Fruit fly (Drosophila melanogaster) Kc167 (cell line): Measurements from ENCODE around the gene U2af50.

ENCODE experiments used
- Myc ChIP-seq: fragments of >200 bp; optimal IDR thresholded peaks from 2 replicates; lab custom pipeline; 2017; ENCODE audit warnings: missing external identifiers
- Sin3A ChIP-seq: fragments of >200 bp; optimal IDR thresholded peaks from 2 replicates; lab custom pipeline; 2018; ENCODE audit warnings: missing external identifiers
- h ChIP-seq: fragments of >200 bp; optimal IDR thresholded peaks from 3 replicates; lab custom pipeline; 2018; ENCODE audit warnings: missing external identifiers
- insv ChIP-seq: fragments of >200 bp; optimal IDR thresholded peaks from 3 replicates; lab custom pipeline; 2018; ENCODE audit warnings: missing external identifiers
- psq ChIP-seq: fragments of >200 bp; optimal IDR thresholded peaks from 2 replicates; lab custom pipeline; 2017; ENCODE audit warnings: missing external identifiers
- ttk ChIP-seq: sonication (Bioruptor generic); optimal IDR thresholded peaks from 2 replicates; lab custom pipeline; 2017; ENCODE audit warnings: missing external identifiers

U2af50 gene

DNA sequence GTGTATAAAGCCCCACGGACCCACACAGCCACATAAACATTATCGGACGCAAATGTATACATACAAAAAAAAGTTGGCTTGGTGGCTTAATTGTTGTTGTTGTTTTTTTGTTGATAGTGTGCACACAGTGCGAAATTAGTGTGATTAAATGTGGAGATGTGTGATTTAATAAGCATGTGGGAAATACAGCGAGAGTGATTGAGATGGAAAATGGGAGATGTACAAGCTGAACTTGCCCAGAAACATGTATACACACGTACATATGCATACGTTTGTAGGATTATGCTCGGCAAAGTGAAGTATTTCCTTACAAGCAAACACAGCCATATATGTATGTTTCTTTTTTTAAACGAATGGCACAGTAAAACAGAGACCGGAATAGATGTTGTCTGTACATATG is 14.7 kb upstream of the U2af50 start:
- TF ChIP-seq Sin3A (lab: Kevin White, UChicago) (no peak), Myc (lab: Kevin White, UChicago) (no peak), h (no peak), psq (no peak), ttk (lab: Kevin White, UChicago) (no peak)

DNA sequence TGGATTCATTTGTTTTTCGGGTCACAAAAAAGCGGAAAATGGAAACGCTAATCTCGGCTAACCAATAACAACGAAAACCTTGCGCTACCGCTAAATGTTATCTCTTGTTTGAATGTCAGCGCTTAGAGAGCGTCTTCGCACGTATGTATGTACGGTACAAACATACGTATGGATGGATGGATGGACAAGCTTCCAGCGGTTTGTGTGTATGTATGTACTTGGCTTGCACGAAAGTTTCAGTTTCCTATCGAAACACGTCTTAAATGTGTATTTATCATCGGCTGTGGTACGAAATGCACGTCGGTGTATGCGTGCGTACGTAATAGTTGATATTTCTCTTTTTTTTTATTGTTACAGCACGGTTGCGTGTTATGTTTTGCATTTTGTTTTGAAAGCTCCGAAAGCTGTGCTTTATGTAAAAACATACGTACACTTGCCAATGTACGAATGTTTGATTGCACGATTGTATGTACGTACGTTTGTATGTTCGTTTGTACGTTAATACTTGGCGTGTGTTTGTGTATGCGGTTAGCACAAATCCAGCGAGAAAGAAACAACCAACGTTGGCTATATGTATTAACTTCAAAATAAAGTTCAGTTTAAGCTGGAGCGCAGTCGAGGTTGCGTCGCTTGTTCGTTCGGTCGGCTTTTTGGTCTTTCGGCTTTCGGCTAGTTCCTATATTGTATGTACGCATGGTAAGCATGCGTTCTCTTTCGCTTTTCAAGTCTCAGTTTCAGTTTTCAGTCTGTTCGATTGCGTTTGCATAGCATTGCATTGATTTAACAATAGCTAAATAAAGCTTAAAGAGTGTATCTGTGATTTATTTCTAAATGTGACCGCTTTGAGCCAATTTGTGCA is 13.9 kb upstream of the U2af50 start, which contains the start of gene Fur2:
Gene Fur2 (plus strand): TSS at position 595 of the 859 bp plus-strand sequence.
- TF ChIP-seq psq (no peak), Sin3A (lab: Kevin White, UChicago) (no peak)

DNA sequence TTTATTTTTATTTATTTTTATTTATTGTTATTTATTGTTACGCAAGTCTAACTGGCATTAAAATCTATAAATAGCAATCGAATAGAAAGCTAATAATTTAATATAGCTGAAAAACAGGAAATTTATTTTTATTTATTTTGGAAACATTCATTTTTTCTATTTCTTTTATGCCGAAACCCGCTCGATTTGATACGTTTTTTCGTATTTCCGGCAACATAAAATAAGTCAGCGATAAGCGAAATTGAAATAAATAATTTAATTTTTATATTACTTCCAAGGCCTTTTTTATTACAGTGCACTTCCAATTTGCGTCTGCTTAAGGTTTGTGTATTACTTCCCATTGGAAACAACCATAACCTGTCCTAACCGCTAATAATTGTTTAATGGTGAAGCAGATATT is 13.1 kb upstream of the U2af50 start:
- TF ChIP-seq ttk (lab: Kevin White, UChicago) (no peak), psq (no peak), h (no peak), Myc (lab: Kevin White, UChicago) (no peak), Sin3A (lab: Kevin White, UChicago) (no peak), insv (lab: Kevin White, UChicago) (no peak)

DNA sequence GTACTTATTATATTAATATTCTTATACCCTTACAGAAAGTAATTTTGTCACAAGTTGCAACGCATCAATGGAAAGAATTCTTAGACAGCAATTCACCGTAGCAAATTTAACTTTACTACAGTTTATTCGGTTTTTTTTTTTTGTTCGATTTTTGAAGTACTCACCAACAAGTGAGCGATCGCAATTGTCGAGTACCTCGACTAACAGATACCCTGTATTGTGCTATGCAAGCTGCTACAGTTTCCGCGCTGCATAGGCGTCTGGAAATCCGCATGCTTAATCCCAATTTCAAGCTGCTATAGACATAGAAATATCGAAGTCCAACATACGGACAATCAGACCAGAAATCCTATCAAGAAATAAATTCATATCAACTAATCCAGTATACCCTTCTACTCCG is 9.7 kb upstream of the U2af50 start:
- TF ChIP-seq insv (lab: Kevin White, UChicago) (no peak), psq (no peak), Myc (lab: Kevin White, UChicago) (no peak), h (no peak)

DNA sequence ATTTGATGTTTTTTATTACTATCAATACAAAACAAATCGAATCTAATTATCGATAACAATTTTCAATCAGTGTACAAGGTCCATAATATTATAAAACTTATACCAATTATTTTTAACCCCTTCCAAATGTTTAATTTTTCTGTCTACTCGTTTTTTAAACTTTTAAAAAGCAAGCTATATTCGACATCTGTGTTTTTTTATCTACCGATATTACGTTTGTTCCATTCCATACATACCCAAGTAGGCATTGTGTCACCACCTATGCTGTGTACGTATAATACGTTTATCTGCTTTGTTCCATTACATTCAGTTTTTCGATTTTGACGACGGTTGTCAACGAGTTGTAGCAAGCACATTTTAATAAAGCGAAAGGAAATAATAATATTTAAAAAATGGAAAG is 2.5 kb upstream of the U2af50 start, which contains the start of gene nonA:
Gene nonA (plus strand): TSS at position 264 of the 400 bp plus-strand sequence.
- TF ChIP-seq Sin3A (lab: Kevin White, UChicago) = no peak
- no peak for TF ChIP-seq psq
- no peak for TF ChIP-seq h
- no peak for TF ChIP-seq Myc (lab: Kevin White, UChicago)
- TF ChIP-seq ttk (lab: Kevin White, UChicago) = no peak
- no peak for TF ChIP-seq insv (lab: Kevin White, UChicago)

DNA sequence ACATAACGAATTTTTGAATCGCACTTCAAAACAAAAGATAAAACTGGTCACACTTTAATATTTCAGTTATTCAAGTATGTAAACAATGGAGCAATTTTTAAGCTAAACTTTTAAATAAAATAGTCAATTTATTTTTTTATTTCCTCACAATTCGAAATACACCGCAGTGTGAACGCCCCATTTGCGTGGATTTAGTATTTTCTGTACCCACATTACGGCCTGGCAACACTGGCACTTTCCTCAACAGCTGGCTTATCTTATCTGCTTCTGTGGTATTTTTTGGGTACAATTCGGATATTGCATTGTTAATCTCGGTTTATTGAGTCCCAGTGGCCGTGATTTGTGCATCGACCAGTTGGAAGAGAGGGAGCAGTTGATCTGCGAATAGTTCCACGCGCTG is 8.8 kb downstream of the U2af50 start, which contains the start of gene sl:
Gene sl (plus strand): TSS at position 254 of the 400 bp plus-strand sequence.
- TF ChIP-seq insv (lab: Kevin White, UChicago) (no peak), Sin3A (lab: Kevin White, UChicago) (no peak), psq (no peak), h (no peak)

DNA sequence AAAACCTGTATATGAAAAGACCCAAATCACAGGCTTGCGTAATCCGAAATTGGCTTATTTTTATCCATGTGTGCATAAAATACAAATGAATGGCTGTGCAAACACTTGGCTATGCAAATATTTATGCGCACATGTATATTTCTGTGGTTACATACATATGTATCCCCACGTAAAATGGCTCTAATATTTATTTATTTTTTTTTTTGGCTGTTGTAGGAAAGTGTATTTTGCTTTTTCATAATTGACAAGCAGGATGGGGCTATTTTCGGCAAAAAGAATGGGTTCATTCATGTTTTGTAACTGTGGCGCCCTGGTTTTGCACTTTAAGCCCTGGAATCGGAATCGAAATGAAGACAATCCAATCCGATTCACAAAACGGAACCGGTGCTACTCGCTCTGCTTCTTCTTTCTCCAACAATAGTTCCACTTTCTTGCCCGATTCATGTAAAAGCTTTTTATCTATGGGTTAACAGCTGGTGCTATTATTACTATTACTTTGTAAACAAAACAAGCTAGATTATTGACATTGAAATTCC is 23.7 kb downstream of the U2af50 start:
- TF ChIP-seq Myc (lab: Kevin White, UChicago) (no peak), h (no peak), Sin3A (lab: Kevin White, UChicago) (no peak)

DNA sequence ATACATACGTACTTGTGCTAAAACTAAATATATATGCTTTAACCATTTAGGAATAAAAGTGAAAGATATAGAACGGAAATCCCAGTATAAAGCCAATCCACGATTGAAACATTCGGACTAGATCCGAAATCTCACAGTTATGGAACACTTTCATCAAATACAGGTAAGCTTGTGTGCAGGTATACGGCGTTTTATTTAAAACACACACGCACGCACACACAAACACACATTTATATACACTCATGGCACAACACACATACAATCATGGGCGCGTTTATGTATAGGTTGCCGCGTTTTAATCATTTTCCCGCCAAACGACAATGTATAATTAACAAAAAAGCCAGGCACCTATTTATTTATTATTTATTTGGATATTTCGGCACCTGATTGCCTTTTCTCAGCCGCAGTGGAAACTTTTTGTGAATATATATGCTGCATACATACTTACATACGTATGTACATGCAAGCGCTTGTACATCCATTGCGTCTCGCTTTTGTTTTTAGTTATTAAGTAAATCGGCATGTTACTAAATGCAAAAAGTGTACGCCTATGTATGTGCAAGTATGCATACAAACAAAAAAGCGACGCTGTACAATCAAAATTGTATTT is 24.5 kb downstream of the U2af50 start:
- TF ChIP-seq ttk (lab: Kevin White, UChicago) (no peak), psq (no peak), insv (lab: Kevin White, UChicago) (no peak), h (no peak), Sin3A (lab: Kevin White, UChicago) (no peak), Myc (lab: Kevin White, UChicago) (no peak)

DNA sequence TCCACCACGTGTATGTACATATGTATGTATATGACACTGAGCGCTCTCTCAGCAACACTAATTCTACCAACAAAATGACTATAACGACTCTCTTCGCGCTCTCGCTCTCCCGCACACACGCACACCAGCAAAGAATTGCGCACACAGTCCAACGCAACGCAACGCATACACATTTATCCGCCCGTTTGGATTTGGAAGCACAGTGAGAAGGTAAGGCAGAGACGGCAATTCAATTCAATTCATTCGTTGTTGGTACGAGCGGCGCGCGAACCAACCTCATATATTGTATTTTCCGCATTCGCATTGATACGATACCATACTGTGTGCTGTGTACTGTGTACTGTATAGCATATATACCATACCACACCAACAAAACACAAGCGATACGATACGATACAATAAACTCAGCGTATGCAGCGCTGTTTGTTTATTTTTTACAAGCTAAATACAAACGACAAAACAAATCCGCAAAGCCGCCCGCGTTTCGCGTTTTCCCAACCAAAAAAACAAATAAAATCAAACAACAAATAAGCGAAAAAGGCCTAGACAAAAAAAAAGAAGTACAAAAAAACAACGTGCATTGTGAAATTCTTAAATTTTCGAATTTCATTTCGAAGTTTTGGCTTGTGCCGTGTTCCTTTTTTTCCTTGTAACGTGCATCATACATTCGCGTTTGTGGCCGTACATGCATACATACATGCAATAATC is 25.3 kb downstream of the U2af50 start, which contains the start of the genes CG9921 and Dsp1:
Gene CG9921 (minus strand): TSS at position 167 of the 708 bp plus-strand sequence.
Gene Dsp1 (plus strand): TSS at position 179 of the 708 bp plus-strand sequence.
- TF ChIP-seq ttk (lab: Kevin White, UChicago) = no peak
- TF ChIP-seq Sin3A (lab: Kevin White, UChicago) = no peak
- TF ChIP-seq h = no peak
- no peak for TF ChIP-seq insv (lab: Kevin White, UChicago)
- TF ChIP-seq Myc (lab: Kevin White, UChicago) = no peak
- no peak for TF ChIP-seq psq

DNA sequence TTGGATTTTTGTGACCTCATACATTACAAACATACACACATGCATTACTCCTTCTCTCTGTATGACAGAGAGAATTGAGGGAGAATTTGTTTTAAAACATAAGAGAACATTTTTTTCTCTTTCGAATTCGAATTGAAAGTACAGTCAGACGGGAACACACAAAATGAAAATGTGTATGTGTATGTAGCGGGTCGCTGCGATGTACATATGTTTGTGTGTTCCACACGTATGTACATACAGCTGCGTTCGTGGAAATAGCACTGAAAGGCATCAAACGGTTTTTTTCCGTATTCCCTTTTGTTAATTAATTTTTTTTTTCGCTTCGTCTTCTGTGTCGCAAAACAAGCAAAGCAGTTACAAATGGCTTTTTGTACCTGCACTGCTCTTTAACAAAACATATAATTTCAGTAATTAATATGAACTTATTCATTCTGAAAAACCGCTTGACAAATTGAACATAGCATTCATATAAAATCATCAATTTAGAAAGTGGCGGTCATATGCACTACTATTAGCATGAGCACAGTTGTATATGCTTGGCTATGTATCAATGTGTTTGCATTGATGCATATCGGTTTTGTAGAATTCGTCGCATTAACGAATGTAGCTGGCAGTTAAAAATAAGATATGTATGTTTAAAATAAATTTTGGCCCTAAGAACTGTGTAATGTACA is 26.1 kb downstream of the U2af50 start:
- TF ChIP-seq Sin3A (lab: Kevin White, UChicago) = no peak
- no peak for TF ChIP-seq insv (lab: Kevin White, UChicago)
- no peak for TF ChIP-seq Myc (lab: Kevin White, UChicago)
- TF ChIP-seq h = no peak
- TF ChIP-seq psq = no peak
- no peak for TF ChIP-seq ttk (lab: Kevin White, UChicago)

DNA sequence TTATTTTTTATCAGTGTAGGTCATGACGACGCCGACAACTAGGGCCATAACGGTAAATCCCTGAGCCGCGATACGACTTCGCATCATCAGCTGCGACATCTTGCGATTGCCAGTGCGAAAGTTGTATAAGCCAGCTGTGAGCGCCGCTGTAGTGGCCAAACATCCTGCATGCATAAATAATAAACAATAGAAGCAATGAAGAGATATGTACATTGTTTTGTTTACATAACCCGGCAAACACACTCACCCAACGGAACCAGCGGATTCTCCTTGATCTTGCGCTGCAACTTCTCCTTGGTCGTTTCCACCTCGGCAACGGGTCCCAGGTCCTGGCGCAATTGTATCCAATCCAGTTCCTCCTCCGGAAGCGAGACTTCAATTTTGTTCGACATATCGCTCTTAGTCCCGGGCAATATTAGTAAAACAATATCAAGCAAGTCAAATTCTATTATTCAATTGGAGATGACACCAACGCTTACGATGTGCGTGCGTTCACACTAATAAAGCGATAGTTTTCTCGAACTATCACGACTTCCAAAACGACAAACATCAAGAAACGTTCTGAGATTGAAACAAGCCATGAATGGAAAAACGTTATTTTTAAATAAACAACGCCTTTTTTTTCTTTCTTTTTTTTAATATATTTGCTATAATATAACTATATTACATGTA is 27.1 kb downstream of the U2af50 start:
- TF ChIP-seq Sin3A (lab: Kevin White, UChicago) = no peak
- no peak for TF ChIP-seq insv (lab: Kevin White, UChicago)
- TF ChIP-seq ttk (lab: Kevin White, UChicago) = no peak
- no peak for TF ChIP-seq psq
- TF ChIP-seq h = no peak
- no peak for TF ChIP-seq Myc (lab: Kevin White, UChicago)
